Worm (Caenorhabditis elegans): ENCODE measurements around the gene alh-7.

- TF ChIP-seq egl-27 (tag; optimal IDR thresholded peaks at IDR 0.05) (no peak), elt-1 (tag; optimal IDR thresholded peaks at IDR 0.05) (no peak), hmg-11 (tag; optimal IDR thresholded peaks at IDR 0.05) (no peak), nhr-237 (tag; optimal IDR thresholded peaks at IDR 0.05) (no peak), nhr-76 (tag; optimal IDR thresholded peaks at IDR 0.05) (no peak), ztf-11 (tag; optimal IDR thresholded peaks at IDR 0.05) (no peak), snpc-4 (tag; optimal IDR thresholded peaks at IDR 0.05) (no peak), nhr-67 (tag; optimal IDR thresholded peaks at IDR 0.05) (no peak), tbx-2 (tag; optimal IDR thresholded peaks at IDR 0.05) (no peak), ztf-4 (tag; optimal IDR thresholded peaks at IDR 0.05) (no peak), sea-2 (GFP tag; optimal IDR thresholded peaks at IDR 0.05) (no peak), ama-1 (optimal IDR thresholded peaks at IDR 0.05) (no peak), skn-1 (tag; optimal IDR thresholded peaks at IDR 0.05) (peak; percentile 28), R02D3.7 (tag; optimal IDR thresholded peaks at IDR 0.05) (no peak)
Measured at ce11 chrII:13465381-13465838, 26.2 kb downstream of the alh-7 start.

Data from whole organism, L3 larva.